Fruit fly (Drosophila melanogaster) whole organism, embryonic: ENCODE data around the gene Socs36E.
A peak's percentile ranks its signal among the peaks of the same experiment; 100 is the strongest.

Experiments used
- Aef1 ChIP-seq: fragments of 200-800 bp; sonication (Bioruptor generic); IDR thresholded peaks from 3 replicates; pipeline ENCODE4 v1.3.6; 2022; ENCODE audit warnings: missing biosample characterization, missing genetic modification characterization
- B-H1 ChIP-seq: fragments of 200-800 bp; sonication (Bioruptor generic); IDR thresholded peaks from 3 replicates; pipeline ENCODE4 v1.3.6; 2022; ENCODE audit warnings: missing biosample characterization, missing genetic modification characterization
- BtbVII ChIP-seq: fragments of 200-800 bp; sonication (Bioruptor generic); optimal IDR thresholded peaks from 3 replicates; lab custom pipeline; 2017; ENCODE audit warnings: missing biosample characterization, mild to moderate bottlenecking, missing genetic modification characterization
- CG10274 ChIP-seq: fragments of 200-800 bp; sonication (Bioruptor generic); optimal IDR thresholded peaks from 3 replicates; lab custom pipeline; 2017; ENCODE audit warnings: missing biosample characterization, mild to moderate bottlenecking, missing genetic modification characterization
- CG10321 ChIP-seq: fragments of 200-800 bp; sonication (Bioruptor generic); IDR thresholded peaks from 2 replicates; pipeline ENCODE4 v1.3.6; 2022; ENCODE audit warnings: missing biosample characterization, missing genetic modification characterization
- CG10462 ChIP-seq: fragments of 200-800 bp; sonication (Bioruptor generic); optimal IDR thresholded peaks from 2 replicates; lab custom pipeline; 2016; ENCODE audit warnings: missing biosample characterization, missing genetic modification characterization
- CG10543 ChIP-seq: fragments of 200-800 bp; sonication (Bioruptor generic); optimal IDR thresholded peaks from 3 replicates; lab custom pipeline; 2017; ENCODE audit warnings: missing biosample characterization, mild to moderate bottlenecking, missing genetic modification characterization, moderate library complexity
- CG10959 ChIP-seq: fragments of 200-800 bp; sonication (Bioruptor generic); IDR thresholded peaks from 2 replicates; pipeline ENCODE4 v1.3.6; 2022; ENCODE audit warnings: missing biosample characterization, missing genetic modification characterization
- CG11456 ChIP-seq: fragments of 200-800 bp; sonication (Bioruptor generic); IDR thresholded peaks from 3 replicates; pipeline ENCODE4 v1.3.6; 2022; ENCODE audit warnings: missing biosample characterization, missing genetic modification characterization
- CG12155 ChIP-seq: fragments of 200-800 bp; sonication (Bioruptor generic); optimal IDR thresholded peaks from 3 replicates; lab custom pipeline; 2016; ENCODE audit warnings: missing biosample characterization, missing genetic modification characterization
- CG13775 ChIP-seq: fragments of 200-800 bp; sonication (Bioruptor generic); optimal IDR thresholded peaks from 3 replicates; lab custom pipeline; 2017; ENCODE audit warnings: missing biosample characterization, mild to moderate bottlenecking, missing genetic modification characterization
- CG13894 ChIP-seq: fragments of 200-800 bp; sonication (Bioruptor generic); optimal IDR thresholded peaks from 3 replicates; lab custom pipeline; 2018; ENCODE audit warnings: missing biosample characterization, mild to moderate bottlenecking, missing genetic modification characterization, moderate library complexity
- CG14667 ChIP-seq: fragments of 200-800 bp; sonication (Bioruptor generic); IDR thresholded peaks from 2 replicates; pipeline ENCODE4 v1.3.6; 2022; ENCODE audit warnings: missing biosample characterization, missing genetic modification characterization
- CG14710 ChIP-seq: fragments of 200-800 bp; sonication (Bioruptor generic); optimal IDR thresholded peaks from 3 replicates; lab custom pipeline; 2019; ENCODE audit warnings: missing biosample characterization, mild to moderate bottlenecking, missing genetic modification characterization, moderate library complexity
- CG1603 ChIP-seq: fragments of 200-800 bp; sonication (Bioruptor generic); optimal IDR thresholded peaks from 2 replicates; lab custom pipeline; 2019; ENCODE audit warnings: missing biosample characterization, mild to moderate bottlenecking, missing genetic modification characterization, moderate library complexity
- CG1647 ChIP-seq: fragments of 200-800 bp; sonication (Bioruptor generic); optimal IDR thresholded peaks from 3 replicates; lab custom pipeline; 2016; ENCODE audit warnings: missing biosample characterization, missing genetic modification characterization
- CG18476 ChIP-seq: fragments of 200-800 bp; sonication (Bioruptor generic); optimal IDR thresholded peaks from 2 replicates; lab custom pipeline; 2016; ENCODE audit warnings: missing biosample characterization, mild to moderate bottlenecking, missing genetic modification characterization
- CG2129 ChIP-seq: fragments of 200-800 bp; sonication (Bioruptor generic); IDR thresholded peaks from 2 replicates; pipeline ENCODE4 v1.3.6; 2022; ENCODE audit warnings: missing biosample characterization, missing genetic modification characterization; ENCODE audit not compliant: partially characterized antibody
- CG31224 ChIP-seq: fragments of 200-800 bp; sonication (Bioruptor generic); IDR thresholded peaks from 2 replicates; pipeline ENCODE4 v1.3.6; 2022; ENCODE audit warnings: missing biosample characterization, missing genetic modification characterization
- CG32532 ChIP-seq: fragments of 200-800 bp; sonication (Bioruptor generic); IDR thresholded peaks from 2 replicates; pipeline ENCODE4 v1.3.6; 2022; ENCODE audit warnings: missing biosample characterization, missing genetic modification characterization
- CG32767 ChIP-seq: fragments of 200-800 bp; sonication (Bioruptor generic); IDR thresholded peaks from 2 replicates; pipeline ENCODE4 v1.3.6; 2022; ENCODE audit warnings: missing biosample characterization, missing genetic modification characterization
- CG5953 ChIP-seq: fragments of 200-800 bp; sonication (Bioruptor generic); IDR thresholded peaks from 2 replicates; pipeline ENCODE4 v1.3.6; 2022; ENCODE audit warnings: missing biosample characterization, missing genetic modification characterization
- CG6254 ChIP-seq: fragments of 200-800 bp; sonication (Bioruptor generic); optimal IDR thresholded peaks from 3 replicates; lab custom pipeline; 2017; ENCODE audit warnings: mild to moderate bottlenecking, missing biosample characterization, missing genetic modification reagents, missing genetic modification characterization
- CG7839 ChIP-seq: fragments of 200-800 bp; sonication (Bioruptor generic); optimal IDR thresholded peaks from 3 replicates; lab custom pipeline; 2018; ENCODE audit warnings: missing biosample characterization, mild to moderate bottlenecking, missing genetic modification characterization, moderate library complexity
- CG9876 ChIP-seq: fragments of 200-800 bp; sonication (Bioruptor generic); optimal IDR thresholded peaks from 2 replicates; lab custom pipeline; 2016; ENCODE audit warnings: missing biosample characterization, missing genetic modification characterization
- Dref ChIP-seq: fragments of 200-800 bp; sonication (Bioruptor generic); IDR thresholded peaks from 2 replicates; pipeline ENCODE4 v1.3.6; 2022; ENCODE audit warnings: missing biosample characterization, missing genetic modification characterization
- Ets97D ChIP-seq: fragments of 200-800 bp; sonication (Bioruptor generic); optimal IDR thresholded peaks from 3 replicates; lab custom pipeline; 2016; ENCODE audit warnings: missing biosample characterization, missing genetic modification characterization
- Hr78 ChIP-seq, 2 experiments: fragments of 200-800 bp in 1 of 2; fragments of >200 bp in 1 of 2; sonication (Bioruptor generic) in 1 of 2; optimal IDR thresholded peaks; 2 replicates each; lab custom pipeline; 2017 to 2019; ENCODE audit warnings: missing biosample characterization in 2 of 2, missing genetic modification characterization in 2 of 2, mild to moderate bottlenecking in 1 of 2, moderate library complexity in 1 of 2
- Scr ChIP-seq: fragments of 200-800 bp; sonication (Bioruptor generic); IDR thresholded peaks from 2 replicates; pipeline ENCODE4 v1.3.6; 2022; ENCODE audit warnings: missing biosample characterization, missing genetic modification characterization; ENCODE audit not compliant: partially characterized antibody
- Ssrp ChIP-seq: fragments of 200-800 bp; sonication (Bioruptor generic); optimal IDR thresholded peaks from 2 replicates; lab custom pipeline; 2018; ENCODE audit warnings: missing biosample characterization, mild to moderate bottlenecking, missing genetic modification characterization, moderate library complexity
- Stat92E ChIP-seq, 3 experiments: fragments of >200 bp in 2 of 3; fragments of 200-800 bp in 1 of 3; sonication (Bioruptor generic) in 1 of 3; optimal IDR thresholded peaks; 2 replicates each; lab custom pipeline; 2017 to 2019; ENCODE audit warnings: missing biosample characterization in 3 of 3, missing genetic modification characterization in 3 of 3, mild to moderate bottlenecking in 1 of 3, moderate library complexity in 1 of 3
- Xrp1 ChIP-seq: fragments of 200-800 bp; sonication (Bioruptor generic); IDR thresholded peaks from 2 replicates; pipeline ENCODE4 v1.3.6; 2022; ENCODE audit warnings: missing biosample characterization, missing genetic modification characterization
- ab ChIP-seq: fragments of 200-800 bp; sonication (Bioruptor generic); optimal IDR thresholded peaks from 2 replicates; lab custom pipeline; 2016; ENCODE audit warnings: missing biosample characterization, missing genetic modification characterization
- al ChIP-seq: fragments of 200-800 bp; sonication (Bioruptor generic); IDR thresholded peaks from 2 replicates; pipeline ENCODE4 v1.3.6; 2022; ENCODE audit warnings: missing biosample characterization, missing genetic modification characterization
- amos ChIP-seq: fragments of 200-800 bp; sonication (Bioruptor generic); IDR thresholded peaks from 2 replicates; pipeline ENCODE4 v1.3.6; 2022; ENCODE audit warnings: missing biosample characterization, missing genetic modification characterization; ENCODE audit not compliant: partially characterized antibody
- chinmo ChIP-seq: fragments of 200-800 bp; sonication (Bioruptor generic); IDR thresholded peaks from 4 replicates; pipeline ENCODE4 v1.3.6; 2022; ENCODE audit warnings: missing biosample characterization, missing genetic modification characterization; ENCODE audit not compliant: partially characterized antibody
- crp ChIP-seq, 2 experiments: fragments of 200-800 bp; sonication (Bioruptor generic); optimal IDR thresholded peaks; 2 replicates in 1 of 2; 3 replicates in 1 of 2; lab custom pipeline; 2017; ENCODE audit warnings: missing biosample characterization in 2 of 2, missing genetic modification characterization in 2 of 2, mild to moderate bottlenecking in 1 of 2, moderate library complexity in 1 of 2
- gfzf ChIP-seq: fragments of 200-800 bp; sonication (Bioruptor generic); optimal IDR thresholded peaks from 2 replicates; lab custom pipeline; 2016; ENCODE audit warnings: missing biosample characterization, mild to moderate bottlenecking, missing genetic modification characterization, moderate library complexity
- grau ChIP-seq: fragments of 200-800 bp; optimal IDR thresholded peaks from 3 replicates; lab custom pipeline; 2019; ENCODE audit warnings: missing biosample characterization, mild to moderate bottlenecking, missing genetic modification characterization, moderate library complexity
- ham ChIP-seq: fragments of 200-800 bp; sonication (Bioruptor generic); IDR thresholded peaks from 2 replicates; pipeline ENCODE4 v1.3.6; 2022; ENCODE audit warnings: missing biosample characterization, missing genetic modification characterization
- kay ChIP-seq: fragments of 200-800 bp; sonication (Bioruptor generic); optimal IDR thresholded peaks from 2 replicates; lab custom pipeline; 2016; ENCODE audit warnings: missing biosample characterization, missing genetic modification characterization
- lilli ChIP-seq: fragments of 200-800 bp; sonication (Bioruptor generic); optimal IDR thresholded peaks from 3 replicates; lab custom pipeline; 2016; ENCODE audit warnings: missing biosample characterization, missing genetic modification characterization
- mirr ChIP-seq: fragments of 200-800 bp; sonication (Bioruptor generic); optimal IDR thresholded peaks from 3 replicates; lab custom pipeline; 2018; ENCODE audit warnings: missing biosample characterization, mild to moderate bottlenecking, missing genetic modification characterization
- nmo ChIP-seq: fragments of 200-800 bp; sonication (Bioruptor generic); optimal IDR thresholded peaks from 2 replicates; lab custom pipeline; 2018; ENCODE audit warnings: missing biosample characterization, mild to moderate bottlenecking, missing genetic modification characterization, moderate library complexity
- pnt ChIP-seq: fragments of 200-800 bp; sonication (Bioruptor generic); optimal IDR thresholded peaks from 3 replicates; lab custom pipeline; 2016; ENCODE audit warnings: missing biosample characterization, missing genetic modification characterization
- prd ChIP-seq, 3 experiments: fragments of >200 bp in 2 of 3; fragments of 200-800 bp in 1 of 3; sonication (Bioruptor generic) in 1 of 3; optimal IDR thresholded peaks in 2 of 3; IDR thresholded peaks in 1 of 3; 2 replicates in 2 of 3; 3 replicates in 1 of 3; pipeline versions ENCODE4 v1.3.6 to Lab custom; 2017 to 2022; ENCODE audit warnings: missing biosample characterization in 1 of 3, missing genetic modification characterization in 1 of 3
- ro ChIP-seq: fragments of 200-800 bp; sonication (Bioruptor generic); IDR thresholded peaks from 2 replicates; pipeline ENCODE4 v1.3.6; 2022; ENCODE audit warnings: missing biosample characterization, missing genetic modification characterization
- sna ChIP-seq: fragments of 200-800 bp; sonication (Bioruptor generic); IDR thresholded peaks from 2 replicates; pipeline ENCODE4 v1.3.6; 2022; ENCODE audit warnings: missing biosample characterization, missing genetic modification characterization; ENCODE audit not compliant: partially characterized antibody
- ssp ChIP-seq: fragments of 200-800 bp; sonication (Bioruptor generic); IDR thresholded peaks from 2 replicates; pipeline ENCODE4 v1.3.6; 2022; ENCODE audit warnings: missing biosample characterization, missing genetic modification characterization

The Socs36E gene

dm6 chr2L:18145253-18145652 is 7.0 kb downstream of the Socs36E start (continued):
- peak; percentile 89 for TF ChIP-seq CG7839 (tag; lab: Kevin White, UChicago)
- TF ChIP-seq ssp (GFP tag; lab: Robert Waterston, UW): peak; percentile 66
- TF ChIP-seq crp (GFP tag; optimal IDR thresholded peaks at IDR 0.05; lab: Kevin White, UChicago): peak in 1 of 2 experiments; percentile 35
- no peak for TF ChIP-seq CG2129
- TF ChIP-seq sna: no peak
- TF ChIP-seq Dref (GFP tag; lab: Robert Waterston, UW): no peak
- no peak for TF ChIP-seq gfzf (GFP tag; lab: Kevin White, UChicago)
- TF ChIP-seq pnt: peak; percentile 87
- TF ChIP-seq ro (GFP tag; lab: Robert Waterston, UW): peak; percentile 76; the same call in 1 of the 2 replicates
- peak; percentile 89 for TF ChIP-seq CG14710 (tag; lab: Kevin White, UChicago)
- TF ChIP-seq kay (GFP tag; lab: Kevin White, UChicago): peak; percentile 92
- TF ChIP-seq CG10462 (GFP tag; lab: Kevin White, UChicago): peak; percentile 86
- peak; percentile 77 for TF ChIP-seq CG32532 (GFP tag; lab: Robert Waterston, UW)
- peak; percentile 89 for TF ChIP-seq CG1603 (tag; lab: Kevin White, UChicago)
- no peak for TF ChIP-seq prd (optimal IDR thresholded peaks at IDR 0.05; lab: Kevin White, UChicago)
- TF ChIP-seq prd (GFP tag; IDR thresholded peaks at IDR 0.05; lab: Robert Waterston, UW): peak; percentile 97
- TF ChIP-seq mirr: no peak
- TF ChIP-seq CG13894 (tag; lab: Kevin White, UChicago): peak; percentile 43
- no peak for TF ChIP-seq ham (GFP tag; lab: Robert Waterston, UW)
- TF ChIP-seq CG14667 (GFP tag; lab: Robert Waterston, UW): peak; percentile 65
- peak; percentile 89 for TF ChIP-seq nmo (GFP tag; lab: Kevin White, UChicago)
- no peak for TF ChIP-seq CG10543 (GFP tag; lab: Kevin White, UChicago)
- peak; percentile 89 for TF ChIP-seq Ssrp (tag; lab: Kevin White, UChicago)
- 0 out of 2 replicates have a peak, but pooled peaks have one; percentile 14 for TF ChIP-seq CG10321 (GFP tag; lab: Robert Waterston, UW)
- peak; percentile 75 for TF ChIP-seq CG6254 (GFP tag; lab: Kevin White, UChicago)
- peak; percentile 67 for TF ChIP-seq CG32767 (GFP tag; lab: Robert Waterston, UW)
- no peak for TF ChIP-seq amos (GFP tag; lab: Robert Waterston, UW)
- peak; percentile 88 for TF ChIP-seq lilli
- peak; percentile 96 for TF ChIP-seq Xrp1 (GFP tag; lab: Robert Waterston, UW)
- peak; percentile 73; the same call in 2 of the 3 replicates for TF ChIP-seq CG11456 (GFP tag; lab: Robert Waterston, UW)
- peak; percentile 51; the same call in 1 of the 2 replicates for TF ChIP-seq CG5953
- TF ChIP-seq CG12155 (GFP tag; lab: Kevin White, UChicago): peak; percentile 87
- peak; percentile 63 for TF ChIP-seq CG10274 (GFP tag; lab: Kevin White, UChicago)
- TF ChIP-seq Hr78 (GFP tag; optimal IDR thresholded peaks at IDR 0.05; lab: Kevin White, UChicago): peak in 1 of 2 experiments; percentile 60
- TF ChIP-seq grau (tag; lab: Kevin White, UChicago): peak; percentile 83
- TF ChIP-seq B-H1 (GFP tag; lab: Robert Waterston, UW): peak; percentile 39; the same call in 1 of the 3 replicates
- peak; percentile 63 for TF ChIP-seq CG1647
- TF ChIP-seq Aef1: peak; percentile 64
- peak; percentile 42 for TF ChIP-seq Ets97D (GFP tag; lab: Kevin White, UChicago)
- TF ChIP-seq ab (GFP tag; lab: Kevin White, UChicago): peak; percentile 69
- peak; percentile 23; the same call in 1 of the 2 replicates for TF ChIP-seq al (GFP tag; lab: Robert Waterston, UW)
- TF ChIP-seq Stat92E (GFP tag; optimal IDR thresholded peaks at IDR 0.05; lab: Kevin White, UChicago): peak in 1 of 3 experiments; percentile 86
- TF ChIP-seq Scr (GFP tag; lab: Robert Waterston, UW): no peak
- TF ChIP-seq CG18476 (GFP tag; lab: Kevin White, UChicago): peak; percentile 78
- peak; percentile 73 for TF ChIP-seq CG9876 (GFP tag; lab: Kevin White, UChicago)
- TF ChIP-seq chinmo (GFP tag; lab: Robert Waterston, UW): no peak
- TF ChIP-seq CG13775: peak; percentile 89
- TF ChIP-seq CG10959 (GFP tag; lab: Robert Waterston, UW): peak; percentile 95
- peak; percentile 61 for TF ChIP-seq CG31224 (GFP tag; lab: Robert Waterston, UW)
- TF ChIP-seq BtbVII (GFP tag; lab: Kevin White, UChicago): peak; percentile 28
